Fruit fly (Drosophila melanogaster): Measurements from ENCODE around the gene Trmt112.
A peak's percentile ranks its signal among the peaks of the same experiment; 100 is the strongest.

Gene Trmt112

dm6 chr3L:21251381-21251780 lies 34.7 kb upstream of the Trmt112 start (continued):
- TF ChIP-seq D (optimal IDR thresholded peaks at IDR 0.05) (no peak), D (GFP tag; optimal IDR thresholded peaks at IDR 0.05) (no peak), az2 (GFP tag; optimal IDR thresholded peaks at IDR 0.05) (peak; percentile 42), tap (tag; optimal IDR thresholded peaks at IDR 0.05) (no peak), vnd (GFP tag; IDR thresholded peaks at IDR 0.05; ENCODE audit: partially characterized antibody) (no peak), Dref (GFP tag; IDR thresholded peaks at IDR 0.05) (no peak), psq (GFP tag; optimal IDR thresholded peaks at IDR 0.05) (no peak), CG12744 (GFP tag; optimal IDR thresholded peaks at IDR 0.05) (no peak), ac (GFP tag; optimal IDR thresholded peaks at IDR 0.05) (no peak), Drgx (GFP tag; IDR thresholded peaks at IDR 0.05) (peak; percentile 41), Awh (GFP tag; IDR thresholded peaks at IDR 0.05) (0 out of 2 replicates have a peak, but pooled peaks have one; percentile 9), BtbVII (GFP tag; optimal IDR thresholded peaks at IDR 0.05) (no peak), HHEX (GFP tag; optimal IDR thresholded peaks at IDR 0.05) (peak; percentile 18), Oaz (GFP tag; IDR thresholded peaks at IDR 0.05) (no peak), pzg (GFP tag; optimal IDR thresholded peaks at IDR 0.05) (no peak), CG13296 (GFP tag; optimal IDR thresholded peaks at IDR 0.05) (no peak), HLH54F (GFP tag; optimal IDR thresholded peaks at IDR 0.05) (no peak), peb (GFP tag; IDR thresholded peaks at IDR 0.05) (peak; percentile 18; the same call in 1 of the 2 replicates), ERR (GFP tag; optimal IDR thresholded peaks at IDR 0.05) (no peak), CG13775 (GFP tag; optimal IDR thresholded peaks at IDR 0.05) (no peak), inv (GFP tag; IDR thresholded peaks at IDR 0.05; ENCODE audit: partially characterized antibody) (no peak), pnt (GFP tag; optimal IDR thresholded peaks at IDR 0.05) (no peak), CG12219 (GFP tag; optimal IDR thresholded peaks at IDR 0.05) (no peak), bab2 (GFP tag; optimal IDR thresholded peaks at IDR 0.05) (no peak), CG17359 (tag; optimal IDR thresholded peaks at IDR 0.05) (peak; percentile 15), sob (GFP tag; IDR thresholded peaks at IDR 0.05) (0 out of 2 replicates have a peak, but pooled peaks have one; percentile 32), bsh (GFP tag; optimal IDR thresholded peaks at IDR 0.05) (peak; percentile 18 to 42), insv (GFP tag; optimal IDR thresholded peaks at IDR 0.05) (no peak), GATAe (GFP tag; conservative IDR thresholded peaks at IDR 0.05) (no peak), ham (GFP tag; IDR thresholded peaks at IDR 0.05) (no peak), Oli (tag; optimal IDR thresholded peaks at IDR 0.05) (peak; percentile 15), D19A (tag; optimal IDR thresholded peaks at IDR 0.05) (no peak), CG32772 (GFP tag; IDR thresholded peaks at IDR 0.05) (no peak), Mes4 (GFP tag; optimal IDR thresholded peaks at IDR 0.05) (no peak), CG8089 (GFP tag; optimal IDR thresholded peaks at IDR 0.05) (no peak), bowl (GFP tag; IDR thresholded peaks at IDR 0.05) (no peak), grn (GFP tag; optimal IDR thresholded peaks at IDR 0.05) (no peak), aop (GFP tag; IDR thresholded peaks at IDR 0.05) (no peak), CG17568 (GFP tag; optimal IDR thresholded peaks at IDR 0.05) (no peak), Kr (GFP tag; optimal IDR thresholded peaks at IDR 0.05) (no peak), CG31365 (tag; optimal IDR thresholded peaks at IDR 0.05) (no peak), CG18764 (GFP tag; optimal IDR thresholded peaks at IDR 0.05) (no peak), chm (GFP tag; IDR thresholded peaks at IDR 0.05) (no peak), Sry-β (GFP tag; optimal IDR thresholded peaks at IDR 0.05) (no peak), dmrt99B (tag; optimal IDR thresholded peaks at IDR 0.05) (peak; percentile 20), crp (GFP tag; optimal IDR thresholded peaks at IDR 0.05) (no peak), CG3065 (GFP tag; optimal IDR thresholded peaks at IDR 0.05) (no peak), Abd-B (GFP tag; optimal IDR thresholded peaks at IDR 0.05) (peak; percentile 66), bbx (GFP tag; IDR thresholded peaks at IDR 0.05; ENCODE audit: partially characterized antibody) (no peak), mld (GFP tag; IDR thresholded peaks at IDR 0.05; ENCODE audit: partially characterized antibody) (no peak), CG12769 (tag; optimal IDR thresholded peaks at IDR 0.05) (peak; percentile 12)
